Worm (Caenorhabditis elegans) whole organism, L4 larva: ENCODE data around the gene K05G3.1.

Experiments
- F49E8.2 ChIP-seq: sonication (generic microtip); optimal IDR thresholded peaks from 2 replicates; lab custom pipeline; 2016; ENCODE audit warnings: missing compliant biosample characterization, mild to moderate bottlenecking, missing genetic modification characterization, borderline replicate concordance
- R02D3.7 ChIP-seq: fragments of 150-350 bp; sonication (generic microtip); optimal IDR thresholded peaks from 3 replicates; lab custom pipeline; 2014; ENCODE audit warnings: missing biosample characterization, missing genetic modification characterization
- attf-4 ChIP-seq: sonication (generic microtip); optimal IDR thresholded peaks from 3 replicates; lab custom pipeline; 2017; ENCODE audit warnings: missing biosample characterization, missing genetic modification characterization
- dpl-1 ChIP-seq: fragments of 150-350 bp; optimal IDR thresholded peaks from 2 replicates; lab custom pipeline; 2014; ENCODE audit warnings: missing biosample characterization, missing genetic modification reagents, missing genetic modification characterization
- fos-1 ChIP-seq: fragments of 150-350 bp; optimal IDR thresholded peaks from 2 replicates; lab custom pipeline; 2014; ENCODE audit warnings: missing biosample characterization, missing genetic modification characterization
- lin-13 ChIP-seq: fragments of 150-350 bp; optimal IDR thresholded peaks from 2 replicates; lab custom pipeline; 2014; ENCODE audit warnings: missing biosample characterization, missing genetic modification reagents, missing genetic modification characterization
- nhr-11 ChIP-seq: fragments of 150-350 bp; optimal IDR thresholded peaks from 2 replicates; lab custom pipeline; 2014; ENCODE audit warnings: missing biosample characterization, missing genetic modification characterization
- nhr-237 ChIP-seq: sonication (generic microtip); optimal IDR thresholded peaks from 2 replicates; lab custom pipeline; 2017; ENCODE audit warnings: missing biosample characterization, missing genetic modification characterization
- snpc-4 ChIP-seq: fragments of 150-350 bp; optimal IDR thresholded peaks from 2 replicates; lab custom pipeline; 2014; ENCODE audit warnings: missing biosample characterization, missing genetic modification characterization
- unc-62 ChIP-seq, 3 experiments: fragments of 150-350 bp in 1 of 3; sonication (generic microtip); optimal IDR thresholded peaks in 2 of 3; peaks in 1 of 3; 1 replicate in 1 of 3; 2 replicates in 2 of 3; lab custom pipeline; 2014 to 2017; ENCODE audit warnings: missing biosample characterization in 3 of 3, missing genetic modification characterization in 3 of 3, missing genetic modification reagents in 3 of 3, missing genotype in 1 of 3
- vab-7 ChIP-seq: fragments of 200-800 bp; sonication (Bioruptor generic); IDR thresholded peaks from 2 replicates; pipeline ENCODE4 v1.3.6; 2022; ENCODE audit warnings: missing genetic modification reagents, missing genetic modification characterization, missing compliant biosample characterization

- TF ChIP-seq dpl-1 (GFP tag; lab: Kevin White, UChicago) (no peak), unc-62 (GFP tag; optimal IDR thresholded peaks at IDR 0.05 in 1 of 2; lab: Kevin White, UChicago) (peak in 1 of 2 experiments; percentile 95), unc-62 (tag; optimal IDR thresholded peaks at IDR 0.05; lab: Kevin White, UChicago) (no peak), F49E8.2 (tag; lab: Kevin White, UChicago) (no peak), nhr-11 (tag; lab: Kevin White, UChicago) (no peak), nhr-237 (tag; lab: Kevin White, UChicago) (no peak), fos-1 (tag; lab: Kevin White, UChicago) (no peak), snpc-4 (tag; lab: Kevin White, UChicago) (no peak), vab-7 (GFP tag; lab: Robert Waterston, UW) (no peak), lin-13 (GFP tag; lab: Kevin White, UChicago) (no peak), R02D3.7 (tag; lab: Kevin White, UChicago) (no peak), attf-4 (no peak)
Measured at ce11 chrX:16548290-16548689, 47.2 kb downstream of the K05G3.1 start.
